Fruit fly (Drosophila melanogaster) whole organism, embryonic: Measurements from ENCODE around the gene BRWD3.
A peak's percentile ranks its signal among the peaks of the same experiment; 100 is the strongest.

Experiments used
- Adf1 ChIP-seq: fragments of 200-800 bp; sonication (Bioruptor generic); IDR thresholded peaks from 2 replicates; pipeline ENCODE4 v1.3.6; 2022; ENCODE audit warnings: missing biosample characterization, missing genetic modification characterization
- B-H2 ChIP-seq: fragments of 200-800 bp; sonication (Bioruptor generic); optimal IDR thresholded peaks from 2 replicates; lab custom pipeline; 2018; ENCODE audit warnings: missing biosample characterization, mild to moderate bottlenecking, missing genetic modification characterization
- BEAF-32 ChIP-seq: fragments of 200-800 bp; sonication (Bioruptor generic); optimal IDR thresholded peaks from 3 replicates; lab custom pipeline; 2017; ENCODE audit warnings: missing biosample characterization, missing genetic modification characterization, mild to moderate bottlenecking, moderate library complexity, missing genetic modification reagents
- BtbVII ChIP-seq: fragments of 200-800 bp; sonication (Bioruptor generic); optimal IDR thresholded peaks from 3 replicates; lab custom pipeline; 2017; ENCODE audit warnings: missing biosample characterization, mild to moderate bottlenecking, missing genetic modification characterization
- CG10147 ChIP-seq: fragments of 200-800 bp; sonication (Bioruptor generic); optimal IDR thresholded peaks from 2 replicates; lab custom pipeline; 2019; ENCODE audit warnings: missing biosample characterization, mild to moderate bottlenecking, missing genetic modification characterization, moderate library complexity
- CG13624 ChIP-seq: fragments of 200-800 bp; sonication (Bioruptor generic); optimal IDR thresholded peaks from 2 replicates; lab custom pipeline; 2016; ENCODE audit warnings: missing biosample characterization, missing genetic modification characterization
- CG14050 ChIP-seq: fragments of 200-800 bp; sonication (Bioruptor generic); IDR thresholded peaks from 3 replicates; pipeline ENCODE4 v1.3.6; 2022; ENCODE audit warnings: missing biosample characterization, missing genetic modification characterization
- CG1647 ChIP-seq: fragments of 200-800 bp; sonication (Bioruptor generic); optimal IDR thresholded peaks from 3 replicates; lab custom pipeline; 2016; ENCODE audit warnings: missing biosample characterization, missing genetic modification characterization
- CG17186 ChIP-seq: fragments of 200-800 bp; sonication (Bioruptor generic); optimal IDR thresholded peaks from 3 replicates; lab custom pipeline; 2017; ENCODE audit warnings: missing biosample characterization, missing genetic modification reagents, missing genetic modification characterization
- CG17802 ChIP-seq: fragments of 200-800 bp; sonication (Bioruptor generic); optimal IDR thresholded peaks from 2 replicates; lab custom pipeline; 2018; ENCODE audit warnings: missing biosample characterization, mild to moderate bottlenecking, missing genetic modification characterization, moderate library complexity
- CG2199 ChIP-seq: fragments of 200-800 bp; sonication (Bioruptor generic); IDR thresholded peaks from 3 replicates; pipeline ENCODE4 v1.3.6; 2022; ENCODE audit warnings: missing biosample characterization, missing genetic modification characterization
- CG3838 ChIP-seq: fragments of 200-800 bp; sonication (Bioruptor generic); optimal IDR thresholded peaks from 3 replicates; lab custom pipeline; 2016; ENCODE audit warnings: missing biosample characterization, missing genetic modification characterization
- CG4730 ChIP-seq: fragments of 200-800 bp; sonication (Bioruptor generic); IDR thresholded peaks from 2 replicates; pipeline ENCODE4 v1.3.6; 2022; ENCODE audit warnings: missing biosample characterization, missing genetic modification characterization
- CG9797 ChIP-seq: fragments of 200-800 bp; sonication (Bioruptor generic); optimal IDR thresholded peaks from 3 replicates; lab custom pipeline; 2018; ENCODE audit warnings: missing biosample characterization, mild to moderate bottlenecking, missing genetic modification characterization
- D19B ChIP-seq: fragments of 200-800 bp; sonication (Bioruptor generic); optimal IDR thresholded peaks from 2 replicates; lab custom pipeline; 2017; ENCODE audit warnings: missing biosample characterization, mild to moderate bottlenecking, missing genetic modification characterization
- Dek ChIP-seq: fragments of 200-800 bp; sonication (Bioruptor generic); optimal IDR thresholded peaks from 3 replicates; lab custom pipeline; 2019; ENCODE audit warnings: missing biosample characterization, mild to moderate bottlenecking, missing genetic modification characterization, moderate library complexity
- ERR ChIP-seq: fragments of 200-800 bp; sonication (Bioruptor generic); optimal IDR thresholded peaks from 2 replicates; lab custom pipeline; 2016; ENCODE audit warnings: missing biosample characterization, missing genetic modification characterization
- Elba2 ChIP-seq: fragments of 200-800 bp; sonication (Bioruptor generic); optimal IDR thresholded peaks from 3 replicates; lab custom pipeline; 2016; ENCODE audit warnings: missing biosample characterization, missing genetic modification characterization
- Fer3 ChIP-seq: fragments of 200-800 bp; sonication (Bioruptor generic); optimal IDR thresholded peaks from 2 replicates; lab custom pipeline; 2018; ENCODE audit warnings: missing biosample characterization, mild to moderate bottlenecking, missing genetic modification characterization, moderate library complexity
- H15 ChIP-seq: fragments of 200-800 bp; sonication (Bioruptor generic); IDR thresholded peaks from 3 replicates; pipeline ENCODE4 v1.3.6; 2022; ENCODE audit warnings: missing biosample characterization, missing genetic modification characterization
- Hey ChIP-seq: fragments of 200-800 bp; sonication (Bioruptor generic); optimal IDR thresholded peaks from 3 replicates; lab custom pipeline; 2018; ENCODE audit warnings: missing biosample characterization, mild to moderate bottlenecking, missing genetic modification characterization
- Hr51 ChIP-seq, 2 experiments: fragments of 200-800 bp; sonication (Bioruptor generic); optimal IDR thresholded peaks; 2 replicates in 1 of 2; 3 replicates in 1 of 2; lab custom pipeline; 2016 to 2018; ENCODE audit warnings: missing biosample characterization in 2 of 2, missing genetic modification characterization in 2 of 2, mild to moderate bottlenecking in 1 of 2, moderate library complexity in 1 of 2
- Hsf ChIP-seq: fragments of 200-800 bp; sonication (Bioruptor generic); optimal IDR thresholded peaks from 3 replicates; lab custom pipeline; 2016; ENCODE audit warnings: missing biosample characterization, missing genetic modification characterization
- MTF-1 ChIP-seq: fragments of 200-800 bp; sonication (Bioruptor generic); optimal IDR thresholded peaks from 2 replicates; lab custom pipeline; 2018; ENCODE audit warnings: missing biosample characterization, mild to moderate bottlenecking, missing genetic modification characterization, borderline replicate concordance
- Nf-YC ChIP-seq: fragments of 200-800 bp; optimal IDR thresholded peaks from 3 replicates; lab custom pipeline; 2019; ENCODE audit warnings: missing biosample characterization, mild to moderate bottlenecking, missing genetic modification characterization, moderate library complexity
- Optix ChIP-seq: fragments of 200-800 bp; sonication (Bioruptor generic); IDR thresholded peaks from 3 replicates; pipeline ENCODE4 v1.3.6; 2022; ENCODE audit warnings: missing biosample characterization, missing genetic modification characterization
- Six4 ChIP-seq: fragments of 200-800 bp; sonication (Bioruptor generic); optimal IDR thresholded peaks from 2 replicates; lab custom pipeline; 2016; ENCODE audit warnings: missing biosample characterization, missing genetic modification characterization
- Sox100B ChIP-seq: fragments of 200-800 bp; sonication (Bioruptor generic); optimal IDR thresholded peaks from 3 replicates; lab custom pipeline; 2018; ENCODE audit warnings: missing biosample characterization, mild to moderate bottlenecking, missing genetic modification characterization
- Vsx1 ChIP-seq: fragments of 200-800 bp; sonication (Bioruptor generic); optimal IDR thresholded peaks from 2 replicates; lab custom pipeline; 2017; ENCODE audit warnings: missing biosample characterization, mild to moderate bottlenecking, missing genetic modification characterization, missing genetic modification reagents
- amos ChIP-seq: fragments of 200-800 bp; sonication (Bioruptor generic); IDR thresholded peaks from 2 replicates; pipeline ENCODE4 v1.3.6; 2022; ENCODE audit warnings: missing biosample characterization, missing genetic modification characterization; ENCODE audit not compliant: partially characterized antibody
- bab2 ChIP-seq: fragments of 200-800 bp; sonication (Bioruptor generic); optimal IDR thresholded peaks from 2 replicates; lab custom pipeline; 2016; ENCODE audit warnings: missing biosample characterization, missing genetic modification characterization
- bbx ChIP-seq: fragments of 200-800 bp; sonication (Bioruptor generic); IDR thresholded peaks from 2 replicates; pipeline ENCODE4 v1.3.6; 2022; ENCODE audit warnings: missing biosample characterization, missing genetic modification characterization; ENCODE audit not compliant: partially characterized antibody
- gce ChIP-seq: fragments of 200-800 bp; sonication (Bioruptor generic); IDR thresholded peaks from 3 replicates; pipeline ENCODE4 v1.3.6; 2022; ENCODE audit warnings: missing biosample characterization, missing genetic modification characterization
- gem ChIP-seq: fragments of 200-800 bp; sonication (Bioruptor generic); optimal IDR thresholded peaks from 2 replicates; lab custom pipeline; 2019; ENCODE audit warnings: missing biosample characterization, mild to moderate bottlenecking, missing genetic modification characterization, moderate library complexity
- gsb-n ChIP-seq: fragments of 200-800 bp; sonication (Bioruptor generic); optimal IDR thresholded peaks from 3 replicates; lab custom pipeline; 2018; ENCODE audit warnings: missing biosample characterization, mild to moderate bottlenecking, missing genetic modification characterization
- kay ChIP-seq: fragments of 200-800 bp; sonication (Bioruptor generic); optimal IDR thresholded peaks from 2 replicates; lab custom pipeline; 2016; ENCODE audit warnings: missing biosample characterization, missing genetic modification characterization
- klu ChIP-seq: fragments of 200-800 bp; sonication (Bioruptor generic); IDR thresholded peaks from 2 replicates; pipeline ENCODE4 v1.3.6; 2022; ENCODE audit warnings: missing biosample characterization, missing genetic modification characterization
- mirr ChIP-seq: fragments of 200-800 bp; sonication (Bioruptor generic); optimal IDR thresholded peaks from 3 replicates; lab custom pipeline; 2018; ENCODE audit warnings: missing biosample characterization, mild to moderate bottlenecking, missing genetic modification characterization
- mld ChIP-seq: fragments of 200-800 bp; sonication (Bioruptor generic); IDR thresholded peaks from 3 replicates; pipeline ENCODE4 v1.3.6; 2022; ENCODE audit warnings: missing biosample characterization, missing genetic modification characterization; ENCODE audit not compliant: partially characterized antibody
- repo ChIP-seq: fragments of 200-800 bp; sonication (Bioruptor generic); optimal IDR thresholded peaks from 2 replicates; lab custom pipeline; 2016; ENCODE audit warnings: missing biosample characterization, missing genetic modification characterization
- scrt ChIP-seq: fragments of 200-800 bp; sonication (Bioruptor generic); optimal IDR thresholded peaks from 2 replicates; lab custom pipeline; 2018; ENCODE audit warnings: missing biosample characterization, mild to moderate bottlenecking, missing genetic modification characterization, moderate library complexity
- sd ChIP-seq: fragments of 200-800 bp; sonication (Bioruptor generic); optimal IDR thresholded peaks from 3 replicates; lab custom pipeline; 2018; ENCODE audit warnings: missing biosample characterization, mild to moderate bottlenecking, missing genetic modification characterization, moderate library complexity
- sens-2 ChIP-seq: fragments of 200-800 bp; sonication (Bioruptor generic); IDR thresholded peaks from 2 replicates; pipeline ENCODE4 v1.3.6; 2022; ENCODE audit warnings: missing biosample characterization, missing genetic modification characterization
- stwl ChIP-seq: fragments of 200-800 bp; sonication (Bioruptor generic); optimal IDR thresholded peaks from 3 replicates; lab custom pipeline; 2018; ENCODE audit warnings: missing biosample characterization, mild to moderate bottlenecking, missing genetic modification characterization, moderate library complexity
- twi ChIP-seq: fragments of 200-800 bp; optimal IDR thresholded peaks from 2 replicates; lab custom pipeline; 2019; ENCODE audit warnings: missing biosample characterization, mild to moderate bottlenecking, missing genetic modification characterization, moderate library complexity
- usp ChIP-seq: fragments of >200 bp; optimal IDR thresholded peaks from 2 replicates; lab custom pipeline; 2017; ENCODE audit warnings: missing biosample characterization, missing genetic modification characterization
- vfl ChIP-seq: fragments of 200-800 bp; sonication (Bioruptor generic); optimal IDR thresholded peaks from 2 replicates; lab custom pipeline; 2016; ENCODE audit warnings: missing biosample characterization, missing genetic modification characterization
- zen ChIP-seq: fragments of 200-800 bp; sonication (Bioruptor generic); optimal IDR thresholded peaks from 3 replicates; lab custom pipeline; 2018; ENCODE audit warnings: missing biosample characterization, mild to moderate bottlenecking, missing genetic modification characterization, moderate library complexity
- zf30C ChIP-seq: fragments of 200-800 bp; sonication (Bioruptor generic); optimal IDR thresholded peaks from 3 replicates; lab custom pipeline; 2018; ENCODE audit warnings: missing biosample characterization, mild to moderate bottlenecking, missing genetic modification characterization
- zfh2 ChIP-seq: fragments of 200-800 bp; sonication (Bioruptor generic); optimal IDR thresholded peaks from 2 replicates; lab custom pipeline; 2016; ENCODE audit warnings: missing biosample characterization, missing genetic modification characterization

The BRWD3 gene

DNA sequence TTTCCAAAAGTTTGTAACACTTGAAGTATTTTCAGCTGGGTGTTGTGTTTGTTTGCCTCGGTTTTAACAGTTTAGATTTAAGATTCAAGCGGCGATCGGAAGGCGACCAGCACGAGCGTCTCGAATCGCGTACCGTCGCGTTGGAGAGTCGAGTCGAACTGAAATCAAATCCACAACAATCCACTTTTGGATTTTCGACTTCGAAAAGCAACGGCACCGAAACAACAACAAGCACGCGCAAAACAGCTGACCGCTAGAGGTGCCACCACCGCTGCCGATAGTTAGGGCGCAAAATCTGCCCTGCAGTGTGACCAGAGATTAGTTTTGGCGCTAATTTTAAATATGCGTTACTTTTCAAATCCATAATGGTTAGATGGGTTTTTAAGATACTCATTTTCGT is 47.7 kb upstream of the BRWD3 start, which contains the start of gene jar (continued):
- TF ChIP-seq scrt = peak; percentile 22
- TF ChIP-seq CG10147 (GFP tag; lab: Kevin White, UChicago) = peak; percentile 66
- peak; percentile 47 for TF ChIP-seq gsb-n
- peak; percentile 96 for TF ChIP-seq BEAF-32
- no peak for TF ChIP-seq klu
- TF ChIP-seq sd (tag; lab: Kevin White, UChicago) = peak; percentile 48
- TF ChIP-seq amos = peak; percentile 95
- no peak for TF ChIP-seq CG3838
- TF ChIP-seq ERR (GFP tag; lab: Kevin White, UChicago) = peak; percentile 6
- no peak for TF ChIP-seq CG14050 (GFP tag; lab: Robert Waterston, UW)
- TF ChIP-seq BtbVII (GFP tag; lab: Kevin White, UChicago) = peak; percentile 45
- TF ChIP-seq Hsf = no peak
- no peak for TF ChIP-seq zfh2 (GFP tag; lab: Kevin White, UChicago)
- TF ChIP-seq sens-2 (GFP tag; lab: Robert Waterston, UW) = peak; percentile 67
- peak; percentile 51 for TF ChIP-seq MTF-1
- TF ChIP-seq CG4730 (GFP tag; lab: Robert Waterston, UW) = no peak
- no peak for TF ChIP-seq kay (GFP tag; lab: Kevin White, UChicago)
- peak; percentile 21 for TF ChIP-seq Hey (tag; lab: Kevin White, UChicago)
- no peak for TF ChIP-seq Six4 (GFP tag; lab: Kevin White, UChicago)
- no peak for TF ChIP-seq twi (tag; lab: Kevin White, UChicago)
- TF ChIP-seq Hr51 (GFP tag; optimal IDR thresholded peaks at IDR 0.05; lab: Kevin White, UChicago) = no peak
- no peak for TF ChIP-seq CG17802 (tag; lab: Kevin White, UChicago)
- TF ChIP-seq Nf-YC (tag; lab: Kevin White, UChicago) = peak; percentile 53
- peak; percentile 12 for TF ChIP-seq Vsx1 (GFP tag; lab: Kevin White, UChicago)
- TF ChIP-seq Sox100B (GFP tag; lab: Kevin White, UChicago) = no peak
- peak; percentile 40; the same call in 1 of the 2 replicates for TF ChIP-seq Adf1 (GFP tag; lab: Robert Waterston, UW)
- peak; percentile 14 for TF ChIP-seq bab2 (GFP tag; lab: Kevin White, UChicago)
- TF ChIP-seq usp (GFP tag; lab: Kevin White, UChicago) = no peak
- TF ChIP-seq CG17186 = peak; percentile 99
- peak; percentile 59 for TF ChIP-seq CG13624 (GFP tag; lab: Kevin White, UChicago)

DNA sequence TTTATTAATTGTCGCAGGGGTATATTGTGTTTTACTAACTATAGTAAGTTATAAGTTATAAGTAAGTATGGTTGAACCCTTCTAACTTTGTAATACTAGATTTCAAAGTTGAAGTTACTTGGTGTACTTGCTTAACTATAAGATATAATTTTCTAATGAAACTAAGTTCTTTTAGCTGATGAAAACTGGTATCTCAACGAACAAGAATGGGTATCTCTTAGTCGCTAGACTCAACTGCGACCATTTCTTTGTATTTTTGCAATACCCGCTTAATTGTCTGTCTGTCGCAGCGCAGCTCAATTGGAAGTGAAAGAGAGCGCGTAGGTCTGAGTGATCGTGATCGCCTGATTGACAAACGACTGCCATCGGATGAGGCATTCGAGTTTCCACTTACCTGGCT is 46.6 kb upstream of the BRWD3 start:
- peak; percentile 67 for TF ChIP-seq D19B
- no peak for TF ChIP-seq H15 (GFP tag; lab: Robert Waterston, UW)
- TF ChIP-seq CG1647 (GFP tag; lab: Kevin White, UChicago) = no peak
- peak; percentile 48 for TF ChIP-seq Elba2 (GFP tag; lab: Kevin White, UChicago)
- TF ChIP-seq mld = 0 out of 3 replicates have a peak, but pooled peaks have one; percentile 43
- peak; percentile 17 for TF ChIP-seq zen (tag; lab: Kevin White, UChicago)
- TF ChIP-seq Optix = no peak
- TF ChIP-seq CG17186 = no peak
- TF ChIP-seq gem (tag; lab: Kevin White, UChicago) = peak; percentile 15

DNA sequence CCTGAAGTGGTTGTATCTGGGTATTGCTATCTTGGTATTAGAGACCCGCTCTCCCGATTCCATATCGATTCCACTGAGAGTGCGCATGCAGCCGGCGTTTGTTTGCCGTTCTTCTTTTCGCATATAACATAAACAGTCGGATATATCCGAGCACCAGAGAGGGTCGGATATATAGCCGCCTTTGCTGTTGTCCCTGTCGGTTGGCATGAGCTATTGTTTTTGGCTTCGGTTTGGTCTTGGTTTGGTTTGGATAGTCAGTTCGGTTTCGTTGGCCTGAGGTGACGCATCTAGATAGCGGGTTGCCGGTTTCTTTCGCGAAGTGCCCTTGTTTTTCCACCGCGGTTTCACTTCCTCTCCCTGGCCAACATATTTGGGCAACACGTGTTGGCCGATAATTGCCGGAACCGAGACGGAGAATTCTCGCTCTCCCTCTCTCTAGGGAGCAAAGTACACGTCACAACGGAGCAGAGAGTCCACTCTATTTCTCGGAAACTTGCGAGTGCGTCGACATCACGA is 46.0 kb upstream of the BRWD3 start, which contains the start of gene Orct2:
Gene Orct2 (plus strand): TSS at position 255 of the 516 bp plus-strand sequence.
- TF ChIP-seq amos = peak; percentile 15; the same call in 1 of the 2 replicates
- no peak for TF ChIP-seq Dek (tag; lab: Kevin White, UChicago)
- TF ChIP-seq CG9797 (GFP tag; lab: Kevin White, UChicago) = no peak
- peak; percentile 82 for TF ChIP-seq mirr (GFP tag; lab: Kevin White, UChicago)
- no peak for TF ChIP-seq vfl (GFP tag; lab: Kevin White, UChicago)
- no peak for TF ChIP-seq stwl (tag; lab: Kevin White, UChicago)
- peak; percentile 6 for TF ChIP-seq repo
- peak; percentile 37 for TF ChIP-seq B-H2 (GFP tag; lab: Kevin White, UChicago)
- TF ChIP-seq bbx (GFP tag; lab: Robert Waterston, UW) = no peak
- TF ChIP-seq gce = 0 out of 3 replicates have a peak, but pooled peaks have one; percentile 43
- TF ChIP-seq zf30C (GFP tag; lab: Kevin White, UChicago) = no peak
- TF ChIP-seq CG2199 (GFP tag; lab: Robert Waterston, UW) = 0 out of 3 replicates have a peak, but pooled peaks have one; percentile 37
- peak; percentile 7 for TF ChIP-seq Fer3
